Worm (Caenorhabditis elegans) whole organism, early embryonic: ENCODE data around the gene W03A5.6.

ENCODE experiments used
- aly-1 ChIP-seq: sonication (generic microtip); optimal IDR thresholded peaks from 2 replicates; lab custom pipeline; 2016; ENCODE audit warnings: missing genetic modification characterization, missing compliant biosample characterization
- ama-1 ChIP-seq: fragments of 150-350 bp; optimal IDR thresholded peaks from 2 replicates; lab custom pipeline; 2014
- ets-7 ChIP-seq: sonication (generic microtip); optimal IDR thresholded peaks from 2 replicates; lab custom pipeline; 2016; ENCODE audit warnings: missing genotype, missing genetic modification characterization, missing compliant biosample characterization
- flt-1 ChIP-seq: fragments of 200-800 bp; sonication (Bioruptor generic); IDR thresholded peaks from 2 replicates; pipeline ENCODE4 v1.3.6; 2022; ENCODE audit warnings: missing genetic modification characterization, missing compliant biosample characterization
- hmg-4 ChIP-seq: fragments of 200-800 bp; sonication (Bioruptor generic); optimal IDR thresholded peaks from 2 replicates; lab custom pipeline; 2018; ENCODE audit warnings: mild to moderate bottlenecking, missing genetic modification characterization, missing compliant biosample characterization
- pes-1 ChIP-seq: fragments of 200-800 bp; sonication (Bioruptor generic); IDR thresholded peaks from 2 replicates; pipeline ENCODE4 v1.3.6; 2022; ENCODE audit warnings: missing genetic modification reagents, missing genetic modification characterization, missing compliant biosample characterization
- tbx-11 ChIP-seq: fragments of 200-800 bp; sonication (Bioruptor generic); IDR thresholded peaks from 2 replicates; pipeline ENCODE4 v1.3.6; 2022; ENCODE audit warnings: missing genetic modification characterization, missing compliant biosample characterization

- TF ChIP-seq hmg-4 (GFP tag; lab: Kevin White, UChicago) (no peak), flt-1 (GFP tag; lab: Robert Waterston, UW) (no peak), ama-1 (no peak), aly-1 (tag; lab: Kevin White, UChicago) (no peak), pes-1 (GFP tag; lab: Robert Waterston, UW) (no peak), tbx-11 (GFP tag; lab: Robert Waterston, UW) (no peak), ets-7 (tag; lab: Kevin White, UChicago) (no peak)
These were observed 34.8 kb downstream of the W03A5.6 start, which contains the start of the genes W03A5.2 and Y32H12A.8 for ce11 chrIII:5405628-5406084.
